Worm (Caenorhabditis elegans) whole organism, early embryonic: ENCODE results near the gene flor-1.

Experiments used
- ama-1 ChIP-seq: fragments of 150-350 bp; optimal IDR thresholded peaks from 2 replicates; lab custom pipeline; 2014
- flt-1 ChIP-seq: fragments of 200-800 bp; sonication (Bioruptor generic); IDR thresholded peaks from 2 replicates; pipeline ENCODE4 v1.3.6; 2022; ENCODE audit warnings: missing genetic modification characterization, missing compliant biosample characterization

- no peak for TF ChIP-seq flt-1 (GFP tag; lab: Robert Waterston, UW)
- TF ChIP-seq ama-1: no peak
Observed at ce11 chrV:15147776-15148175, 28.4 kb upstream of the flor-1 start, which contains the start of gene T09F5.20.
